Fruit fly (Drosophila melanogaster) whole organism, embryonic: Measurements from ENCODE around the gene Polr2F.

Experiments used
- Abd-B ChIP-seq: fragments of 200-800 bp; sonication (Bioruptor generic); optimal IDR thresholded peaks from 2 replicates; lab custom pipeline; 2018; ENCODE audit warnings: missing biosample characterization, mild to moderate bottlenecking, missing genetic modification characterization, moderate library complexity
- Awh ChIP-seq: fragments of 200-800 bp; sonication (Bioruptor generic); IDR thresholded peaks from 2 replicates; pipeline ENCODE4, ENCODE4 v1.3.6; 2022; ENCODE audit warnings: missing biosample characterization, missing genetic modification characterization
- BEAF-32 ChIP-seq: fragments of 200-800 bp; sonication (Bioruptor generic); optimal IDR thresholded peaks from 3 replicates; lab custom pipeline; 2017; ENCODE audit warnings: missing biosample characterization, missing genetic modification characterization, mild to moderate bottlenecking, moderate library complexity, missing genetic modification reagents
- BtbVII ChIP-seq: fragments of 200-800 bp; sonication (Bioruptor generic); optimal IDR thresholded peaks from 3 replicates; lab custom pipeline; 2017; ENCODE audit warnings: missing biosample characterization, mild to moderate bottlenecking, missing genetic modification characterization
- CG10366 ChIP-seq: fragments of 200-800 bp; sonication (Bioruptor generic); IDR thresholded peaks from 2 replicates; pipeline ENCODE4 v1.3.6; 2022; ENCODE audit warnings: missing biosample characterization, missing genetic modification characterization
- CG11085 ChIP-seq: fragments of 200-800 bp; sonication (Bioruptor generic); IDR thresholded peaks from 2 replicates; pipeline ENCODE4 v1.3.6; 2022; ENCODE audit warnings: missing biosample characterization, missing genetic modification characterization
- CG14014 ChIP-seq: fragments of 200-800 bp; sonication (Bioruptor generic); IDR thresholded peaks from 2 replicates; pipeline ENCODE4 v1.3.6; 2022; ENCODE audit warnings: missing biosample characterization, missing genetic modification characterization
- CG15601 ChIP-seq: fragments of 200-800 bp; sonication (Bioruptor generic); optimal IDR thresholded peaks from 3 replicates; lab custom pipeline; 2019; ENCODE audit warnings: missing biosample characterization, mild to moderate bottlenecking, missing genetic modification characterization, moderate library complexity
- CG17359 ChIP-seq: fragments of 200-800 bp; sonication (Bioruptor generic); optimal IDR thresholded peaks from 3 replicates; lab custom pipeline; 2018; ENCODE audit warnings: missing biosample characterization, mild to moderate bottlenecking, missing genetic modification characterization, moderate library complexity
- CG18262 ChIP-seq: fragments of 200-800 bp; optimal IDR thresholded peaks from 3 replicates; lab custom pipeline; 2019; ENCODE audit warnings: missing biosample characterization, mild to moderate bottlenecking, missing genetic modification characterization, moderate library complexity
- CG2199 ChIP-seq: fragments of 200-800 bp; sonication (Bioruptor generic); IDR thresholded peaks from 3 replicates; pipeline ENCODE4 v1.3.6; 2022; ENCODE audit warnings: missing biosample characterization, missing genetic modification characterization
- CG2712 ChIP-seq: fragments of 200-800 bp; optimal IDR thresholded peaks from 3 replicates; lab custom pipeline; 2019; ENCODE audit warnings: missing biosample characterization, mild to moderate bottlenecking, missing genetic modification characterization, moderate library complexity
- CG31224 ChIP-seq: fragments of 200-800 bp; sonication (Bioruptor generic); IDR thresholded peaks from 2 replicates; pipeline ENCODE4 v1.3.6; 2022; ENCODE audit warnings: missing biosample characterization, missing genetic modification characterization
- CG42726 ChIP-seq: fragments of 200-800 bp; sonication (Bioruptor generic); IDR thresholded peaks from 2 replicates; pipeline ENCODE4 v1.3.6; 2022; ENCODE audit warnings: missing biosample characterization, missing genetic modification characterization; ENCODE audit not compliant: partially characterized antibody
- CG4282 ChIP-seq: fragments of 200-800 bp; sonication (Bioruptor generic); optimal IDR thresholded peaks from 2 replicates; lab custom pipeline; 2016; ENCODE audit warnings: missing biosample characterization, missing genetic modification characterization
- CG4730 ChIP-seq: fragments of 200-800 bp; sonication (Bioruptor generic); IDR thresholded peaks from 2 replicates; pipeline ENCODE4 v1.3.6; 2022; ENCODE audit warnings: missing biosample characterization, missing genetic modification characterization
- CG6175 ChIP-seq: fragments of 200-800 bp; sonication (Bioruptor generic); IDR thresholded peaks from 3 replicates; pipeline ENCODE4 v1.3.6; 2022; ENCODE audit warnings: missing biosample characterization, missing genetic modification characterization
- CG6854 ChIP-seq: fragments of 200-800 bp; sonication (Bioruptor generic); optimal IDR thresholded peaks from 3 replicates; lab custom pipeline; 2017; ENCODE audit warnings: missing biosample characterization, mild to moderate bottlenecking, missing genetic modification characterization
- CG7556 ChIP-seq: fragments of 200-800 bp; sonication (Bioruptor generic); optimal IDR thresholded peaks from 2 replicates; lab custom pipeline; 2017; ENCODE audit warnings: missing biosample characterization, mild to moderate bottlenecking, missing genetic modification characterization
- CG9727 ChIP-seq: fragments of 200-800 bp; sonication (Bioruptor generic); optimal IDR thresholded peaks from 3 replicates; lab custom pipeline; 2017; ENCODE audit warnings: missing biosample characterization, mild to moderate bottlenecking, missing genetic modification characterization
- CrebB ChIP-seq: fragments of 200-800 bp; sonication (Bioruptor generic); optimal IDR thresholded peaks from 3 replicates; lab custom pipeline; 2018; ENCODE audit warnings: missing biosample characterization, mild to moderate bottlenecking, missing genetic modification characterization
- Dek ChIP-seq: fragments of 200-800 bp; sonication (Bioruptor generic); optimal IDR thresholded peaks from 3 replicates; lab custom pipeline; 2019; ENCODE audit warnings: missing biosample characterization, mild to moderate bottlenecking, missing genetic modification characterization, moderate library complexity
- HLHmδ ChIP-seq: fragments of 200-800 bp; sonication (Bioruptor generic); optimal IDR thresholded peaks from 2 replicates; lab custom pipeline; 2018; ENCODE audit warnings: missing biosample characterization, mild to moderate bottlenecking, missing genetic modification characterization, moderate library complexity
- Hsf ChIP-seq: fragments of 200-800 bp; sonication (Bioruptor generic); optimal IDR thresholded peaks from 3 replicates; lab custom pipeline; 2016; ENCODE audit warnings: missing biosample characterization, missing genetic modification characterization
- Max ChIP-seq: fragments of 200-800 bp; sonication (Bioruptor generic); optimal IDR thresholded peaks from 2 replicates; lab custom pipeline; 2016; ENCODE audit warnings: missing biosample characterization, mild to moderate bottlenecking, missing genetic modification characterization
- Optix ChIP-seq: fragments of 200-800 bp; sonication (Bioruptor generic); IDR thresholded peaks from 3 replicates; pipeline ENCODE4 v1.3.6; 2022; ENCODE audit warnings: missing biosample characterization, missing genetic modification characterization
- Side ChIP-seq: fragments of 200-800 bp; sonication (Bioruptor generic); optimal IDR thresholded peaks from 2 replicates; lab custom pipeline; 2016; ENCODE audit warnings: missing biosample characterization, missing genetic modification characterization
- Sox100B ChIP-seq: fragments of 200-800 bp; sonication (Bioruptor generic); optimal IDR thresholded peaks from 3 replicates; lab custom pipeline; 2018; ENCODE audit warnings: missing biosample characterization, mild to moderate bottlenecking, missing genetic modification characterization
- Vsx1 ChIP-seq: fragments of 200-800 bp; sonication (Bioruptor generic); optimal IDR thresholded peaks from 2 replicates; lab custom pipeline; 2017; ENCODE audit warnings: missing biosample characterization, mild to moderate bottlenecking, missing genetic modification characterization, missing genetic modification reagents
- al ChIP-seq: fragments of 200-800 bp; sonication (Bioruptor generic); IDR thresholded peaks from 2 replicates; pipeline ENCODE4 v1.3.6; 2022; ENCODE audit warnings: missing biosample characterization, missing genetic modification characterization
- az2 ChIP-seq: fragments of 200-800 bp; sonication (Bioruptor generic); optimal IDR thresholded peaks from 3 replicates; lab custom pipeline; 2016; ENCODE audit warnings: missing biosample characterization, missing genetic modification characterization
- bbx ChIP-seq: fragments of 200-800 bp; sonication (Bioruptor generic); IDR thresholded peaks from 2 replicates; pipeline ENCODE4 v1.3.6; 2022; ENCODE audit warnings: missing biosample characterization, missing genetic modification characterization; ENCODE audit not compliant: partially characterized antibody
- caup ChIP-seq: fragments of 200-800 bp; sonication (Bioruptor generic); optimal IDR thresholded peaks from 3 replicates; lab custom pipeline; 2017; ENCODE audit warnings: missing biosample characterization, mild to moderate bottlenecking, missing genetic modification characterization, moderate library complexity; ENCODE audit not compliant: severe bottlenecking
- chif ChIP-seq, 2 experiments: fragments of 200-800 bp; sonication (Bioruptor generic); optimal IDR thresholded peaks; 3 replicates each; lab custom pipeline; 2016; ENCODE audit warnings: missing biosample characterization in 2 of 2, missing genetic modification characterization in 2 of 2
- chm ChIP-seq: fragments of 200-800 bp; sonication (Bioruptor generic); IDR thresholded peaks from 2 replicates; pipeline ENCODE4 v1.3.6; 2022; ENCODE audit warnings: missing biosample characterization, missing genetic modification characterization
- crol ChIP-seq: fragments of 200-800 bp; sonication (Bioruptor generic); IDR thresholded peaks from 2 replicates; pipeline ENCODE4 v1.3.6; 2022; ENCODE audit warnings: missing biosample characterization, missing genetic modification characterization
- dmrt99B ChIP-seq: fragments of 200-800 bp; sonication (Bioruptor generic); optimal IDR thresholded peaks from 2 replicates; lab custom pipeline; 2018; ENCODE audit warnings: missing biosample characterization, mild to moderate bottlenecking, missing genetic modification characterization, moderate library complexity
- grn ChIP-seq: fragments of 200-800 bp; sonication (Bioruptor generic); optimal IDR thresholded peaks from 3 replicates; lab custom pipeline; 2017; ENCODE audit warnings: missing biosample characterization, missing genetic modification characterization
- gro ChIP-seq: fragments of 200-800 bp; sonication (Bioruptor generic); optimal IDR thresholded peaks from 2 replicates; lab custom pipeline; 2016; ENCODE audit warnings: missing biosample characterization, missing genetic modification characterization
- knrl ChIP-seq: fragments of 200-800 bp; sonication (Bioruptor generic); IDR thresholded peaks from 3 replicates; pipeline ENCODE4 v1.3.6; 2022; ENCODE audit warnings: missing biosample characterization, missing genetic modification characterization; ENCODE audit not compliant: partially characterized antibody
- lab ChIP-seq: fragments of 200-800 bp; sonication (Bioruptor generic); optimal IDR thresholded peaks from 3 replicates; lab custom pipeline; 2017; ENCODE audit warnings: missing biosample characterization, missing genetic modification characterization, mild to moderate bottlenecking, moderate library complexity, missing genetic modification reagents
- lola ChIP-seq, 3 experiments: fragments of >200 bp in 2 of 3; fragments of 200-800 bp in 1 of 3; sonication (Bioruptor generic) in 1 of 3; optimal IDR thresholded peaks; 2 replicates each; lab custom pipeline; 2017 to 2019; ENCODE audit warnings: missing biosample characterization in 3 of 3, missing genetic modification characterization in 3 of 3, mild to moderate bottlenecking in 1 of 3, moderate library complexity in 1 of 3
- pfk ChIP-seq: fragments of 200-800 bp; sonication (Bioruptor generic); optimal IDR thresholded peaks from 2 replicates; lab custom pipeline; 2018; ENCODE audit warnings: missing biosample characterization, mild to moderate bottlenecking, missing genetic modification characterization, moderate library complexity
- ranshi ChIP-seq: fragments of 200-800 bp; sonication (Bioruptor generic); IDR thresholded peaks from 2 replicates; pipeline ENCODE4 v1.3.6; 2022; ENCODE audit warnings: missing biosample characterization, missing genetic modification characterization
- repo ChIP-seq: fragments of 200-800 bp; sonication (Bioruptor generic); optimal IDR thresholded peaks from 2 replicates; lab custom pipeline; 2016; ENCODE audit warnings: missing biosample characterization, missing genetic modification characterization
- tio ChIP-seq: fragments of 200-800 bp; sonication (Bioruptor generic); optimal IDR thresholded peaks from 2 replicates; lab custom pipeline; 2017; ENCODE audit warnings: missing biosample characterization, missing genetic modification characterization, inconsistent platforms
- tup ChIP-seq: fragments of 200-800 bp; sonication (Bioruptor generic); optimal IDR thresholded peaks from 2 replicates; lab custom pipeline; 2016; ENCODE audit warnings: missing biosample characterization, mild to moderate bottlenecking, missing genetic modification characterization, moderate library complexity
- vvl ChIP-seq: fragments of 200-800 bp; sonication (Bioruptor generic); IDR thresholded peaks from 2 replicates; pipeline ENCODE4 v1.3.6; 2022; ENCODE audit warnings: missing biosample characterization, missing genetic modification characterization

The Polr2F gene

DNA sequence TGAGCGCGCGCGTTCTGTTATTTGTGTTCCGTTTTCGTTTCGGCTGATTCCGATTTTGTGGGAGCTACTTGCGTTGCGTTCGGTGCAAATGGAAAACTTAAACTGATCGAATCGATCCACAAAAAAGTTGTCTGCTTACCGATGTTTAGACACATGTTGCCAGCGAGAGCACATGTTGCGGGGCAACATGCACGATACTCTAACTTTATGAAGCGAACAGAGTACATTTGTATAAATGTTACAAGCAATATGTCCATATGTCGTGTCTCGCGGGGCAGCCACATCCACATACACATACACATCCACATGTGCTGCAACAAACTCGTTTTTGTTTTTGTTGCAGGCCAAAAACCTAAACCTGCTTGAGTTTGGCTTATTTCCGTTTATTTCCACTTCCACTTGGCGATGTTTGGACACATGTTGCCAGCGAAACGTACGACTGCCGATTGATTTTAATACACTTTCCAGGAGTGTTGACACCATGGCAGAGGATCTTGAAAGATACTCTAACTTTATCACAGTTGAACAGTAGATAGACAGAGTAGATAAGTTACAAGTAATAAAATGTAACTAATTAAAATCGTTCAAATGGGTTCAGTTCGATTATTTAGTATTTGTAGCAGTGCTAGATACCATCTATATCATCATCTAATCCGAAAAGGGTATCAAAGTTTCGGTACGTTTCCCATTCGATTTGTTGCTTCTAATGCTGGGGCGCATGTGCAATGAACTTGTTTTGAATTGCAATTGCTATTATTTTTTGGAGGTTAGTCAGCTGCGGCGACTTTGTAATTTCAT is 47.7 kb upstream of the Polr2F start (continued):
- no peak for TF ChIP-seq Sox100B (GFP tag; lab: Kevin White, UChicago)
- peak; percentile 97 for TF ChIP-seq CG2199 (GFP tag; lab: Robert Waterston, UW)
- no peak for TF ChIP-seq chif (GFP tag; optimal IDR thresholded peaks at IDR 0.05; lab: Kevin White, UChicago)
- TF ChIP-seq CG6854 (GFP tag; lab: Kevin White, UChicago): no peak
- TF ChIP-seq CG11085: no peak
- no peak for TF ChIP-seq tio (GFP tag; lab: Kevin White, UChicago)
- no peak for TF ChIP-seq CG42726 (GFP tag; lab: Robert Waterston, UW)
- TF ChIP-seq CG7556 (GFP tag; lab: Kevin White, UChicago): no peak
- no peak for TF ChIP-seq CrebB (tag; lab: Kevin White, UChicago)
- TF ChIP-seq ranshi (GFP tag; lab: Robert Waterston, UW): peak; percentile 7; the same call in 1 of the 2 replicates
- TF ChIP-seq CG2712 (tag; lab: Kevin White, UChicago): no peak
- no peak for TF ChIP-seq CG14014 (GFP tag; lab: Robert Waterston, UW)
- TF ChIP-seq CG18262 (tag; lab: Kevin White, UChicago): no peak
- TF ChIP-seq CG9727 (GFP tag; lab: Kevin White, UChicago): no peak
- TF ChIP-seq CG17359 (tag; lab: Kevin White, UChicago): no peak
- no peak for TF ChIP-seq crol (GFP tag; lab: Robert Waterston, UW)
- TF ChIP-seq Optix (GFP tag; lab: Robert Waterston, UW): no peak
- TF ChIP-seq Hsf (GFP tag; lab: Kevin White, UChicago): no peak
- peak; percentile 31 for TF ChIP-seq Vsx1 (GFP tag; lab: Kevin White, UChicago)
- no peak for TF ChIP-seq Max (GFP tag; lab: Kevin White, UChicago)
- no peak for TF ChIP-seq BEAF-32 (GFP tag; lab: Kevin White, UChicago)
- 0 out of 3 replicates have a peak, but pooled peaks have one; percentile 28 for TF ChIP-seq knrl (GFP tag; lab: Robert Waterston, UW)
- TF ChIP-seq Awh (GFP tag; lab: Robert Waterston, UW): no peak
- TF ChIP-seq gro: peak; percentile 47
- 0 out of 2 replicates have a peak, but pooled peaks have one; percentile 66 for TF ChIP-seq chm (GFP tag; lab: Robert Waterston, UW)
- TF ChIP-seq HLHmδ: no peak
- peak; percentile 25 for TF ChIP-seq pfk (GFP tag; lab: Kevin White, UChicago)
- TF ChIP-seq Abd-B: no peak
- no peak for TF ChIP-seq Side (GFP tag; lab: Kevin White, UChicago)
- TF ChIP-seq BtbVII (GFP tag; lab: Kevin White, UChicago): peak; percentile 26
- TF ChIP-seq grn (GFP tag; lab: Kevin White, UChicago): peak; percentile 34
- no peak for TF ChIP-seq al
- no peak for TF ChIP-seq dmrt99B (tag; lab: Kevin White, UChicago)
- TF ChIP-seq CG15601: peak; percentile 2
- peak; percentile 42; the same call in 1 of the 2 replicates for TF ChIP-seq bbx
- no peak for TF ChIP-seq tup (GFP tag; lab: Kevin White, UChicago)
- TF ChIP-seq CG6175 (GFP tag; lab: Robert Waterston, UW): peak; percentile 45; the same call in 1 of the 3 replicates
- TF ChIP-seq Dek: no peak
- TF ChIP-seq repo (GFP tag; lab: Kevin White, UChicago): no peak
- TF ChIP-seq caup (GFP tag; lab: Kevin White, UChicago): peak; percentile 22
- no peak for TF ChIP-seq lola (GFP tag; optimal IDR thresholded peaks at IDR 0.05; lab: Kevin White, UChicago)
- TF ChIP-seq CG31224 (GFP tag; lab: Robert Waterston, UW): no peak
- no peak for TF ChIP-seq az2
- no peak for TF ChIP-seq CG10366 (GFP tag; lab: Robert Waterston, UW)
- no peak for TF ChIP-seq CG4282 (GFP tag; lab: Kevin White, UChicago)
- 0 out of 2 replicates have a peak, but pooled peaks have one; percentile 23 for TF ChIP-seq vvl (GFP tag; lab: Robert Waterston, UW)
- no peak for TF ChIP-seq CG4730 (GFP tag; lab: Robert Waterston, UW)
- TF ChIP-seq lab: peak; percentile 37
